Fruit fly (Drosophila melanogaster) whole organism, embryonic: Measurements from ENCODE around the gene Rbfox1.
A peak's percentile ranks its signal among the peaks of the same experiment; 100 is the strongest.

ENCODE experiments used
- B-H1 ChIP-seq: fragments of 200-800 bp; sonication (Bioruptor generic); IDR thresholded peaks from 3 replicates; pipeline ENCODE4 v1.3.6; 2022; ENCODE audit warnings: missing biosample characterization, missing genetic modification characterization
- BEAF-32 ChIP-seq: fragments of 200-800 bp; sonication (Bioruptor generic); optimal IDR thresholded peaks from 3 replicates; lab custom pipeline; 2017; ENCODE audit warnings: missing biosample characterization, missing genetic modification characterization, mild to moderate bottlenecking, moderate library complexity, missing genetic modification reagents
- CG10267 ChIP-seq: fragments of 200-800 bp; sonication (Bioruptor generic); optimal IDR thresholded peaks from 2 replicates; lab custom pipeline; 2018; ENCODE audit warnings: missing biosample characterization, mild to moderate bottlenecking, missing genetic modification characterization, moderate library complexity
- CG10959 ChIP-seq: fragments of 200-800 bp; sonication (Bioruptor generic); IDR thresholded peaks from 2 replicates; pipeline ENCODE4 v1.3.6; 2022; ENCODE audit warnings: missing biosample characterization, missing genetic modification characterization
- CG12155 ChIP-seq: fragments of 200-800 bp; sonication (Bioruptor generic); optimal IDR thresholded peaks from 3 replicates; lab custom pipeline; 2016; ENCODE audit warnings: missing biosample characterization, missing genetic modification characterization
- CG1233 ChIP-seq: fragments of 200-800 bp; sonication (Bioruptor generic); optimal IDR thresholded peaks from 4 replicates; lab custom pipeline; 2018; ENCODE audit warnings: missing biosample characterization, mild to moderate bottlenecking, missing genetic modification characterization
- CG13296 ChIP-seq: fragments of 200-800 bp; sonication (Bioruptor generic); optimal IDR thresholded peaks from 3 replicates; lab custom pipeline; 2018; ENCODE audit warnings: missing biosample characterization, mild to moderate bottlenecking, missing genetic modification characterization
- CG13894 ChIP-seq: fragments of 200-800 bp; sonication (Bioruptor generic); optimal IDR thresholded peaks from 3 replicates; lab custom pipeline; 2018; ENCODE audit warnings: missing biosample characterization, mild to moderate bottlenecking, missing genetic modification characterization, moderate library complexity
- CG17186 ChIP-seq: fragments of 200-800 bp; sonication (Bioruptor generic); optimal IDR thresholded peaks from 3 replicates; lab custom pipeline; 2017; ENCODE audit warnings: missing biosample characterization, missing genetic modification reagents, missing genetic modification characterization
- CG18011 ChIP-seq: fragments of 200-800 bp; sonication (Bioruptor generic); optimal IDR thresholded peaks from 2 replicates; lab custom pipeline; 2017; ENCODE audit warnings: missing biosample characterization, missing genetic modification characterization, mild to moderate bottlenecking, moderate library complexity, missing genotype
- CG2116 ChIP-seq: fragments of 200-800 bp; sonication (Bioruptor generic); optimal IDR thresholded peaks from 3 replicates; lab custom pipeline; 2018; ENCODE audit warnings: missing biosample characterization, mild to moderate bottlenecking, missing genetic modification characterization
- CG2875 ChIP-seq: fragments of 200-800 bp; sonication (Bioruptor generic); optimal IDR thresholded peaks from 2 replicates; lab custom pipeline; 2017; ENCODE audit warnings: missing biosample characterization, mild to moderate bottlenecking, missing genetic modification characterization, missing genetic modification reagents
- CG3163 ChIP-seq: fragments of 200-800 bp; sonication (Bioruptor generic); optimal IDR thresholded peaks from 3 replicates; lab custom pipeline; 2016; ENCODE audit warnings: missing biosample characterization, missing genetic modification characterization
- CG32532 ChIP-seq: fragments of 200-800 bp; sonication (Bioruptor generic); IDR thresholded peaks from 2 replicates; pipeline ENCODE4 v1.3.6; 2022; ENCODE audit warnings: missing biosample characterization, missing genetic modification characterization
- CG33557 ChIP-seq: fragments of 200-800 bp; sonication (Bioruptor generic); optimal IDR thresholded peaks from 2 replicates; lab custom pipeline; 2019; ENCODE audit warnings: missing biosample characterization, mild to moderate bottlenecking, missing genetic modification characterization, moderate library complexity
- CG3838 ChIP-seq: fragments of 200-800 bp; sonication (Bioruptor generic); optimal IDR thresholded peaks from 3 replicates; lab custom pipeline; 2016; ENCODE audit warnings: missing biosample characterization, missing genetic modification characterization
- CG3995 ChIP-seq: fragments of 200-800 bp; sonication (Bioruptor generic); optimal IDR thresholded peaks from 3 replicates; lab custom pipeline; 2016; ENCODE audit warnings: missing biosample characterization, missing genetic modification characterization
- CG7745 ChIP-seq: fragments of 200-800 bp; sonication (Bioruptor generic); optimal IDR thresholded peaks from 2 replicates; lab custom pipeline; 2018; ENCODE audit warnings: missing biosample characterization, mild to moderate bottlenecking, missing genetic modification characterization, moderate library complexity
- CTCF ChIP-seq: fragments of 200-800 bp; sonication (Bioruptor generic); optimal IDR thresholded peaks from 2 replicates; lab custom pipeline; 2017; ENCODE audit warnings: missing biosample characterization, mild to moderate bottlenecking, missing genetic modification characterization, moderate library complexity
- Chrac-16 ChIP-seq: fragments of 200-800 bp; sonication (Bioruptor generic); optimal IDR thresholded peaks from 3 replicates; lab custom pipeline; 2016; ENCODE audit warnings: missing biosample characterization, missing genetic modification characterization
- D ChIP-seq, 2 experiments: fragments of 200-800 bp in 1 of 2; fragments of >200 bp in 1 of 2; sonication (Bioruptor generic) in 1 of 2; optimal IDR thresholded peaks; 2 replicates in 1 of 2; 3 replicates in 1 of 2; lab custom pipeline; 2017; ENCODE audit warnings: mild to moderate bottlenecking in 1 of 2, missing biosample characterization in 1 of 2, missing genetic modification characterization in 1 of 2, missing genetic modification reagents in 1 of 2
- Dfd ChIP-seq, 2 experiments: fragments of >200 bp; optimal IDR thresholded peaks; 2 replicates each; lab custom pipeline; 2017; ENCODE audit warnings: missing biosample characterization in 2 of 2, missing genetic modification characterization in 2 of 2
- Dp ChIP-seq: fragments of 200-800 bp; sonication (Bioruptor generic); optimal IDR thresholded peaks from 2 replicates; lab custom pipeline; 2018; ENCODE audit warnings: missing biosample characterization, mild to moderate bottlenecking, missing genetic modification characterization, moderate library complexity
- E2f2 ChIP-seq: fragments of 200-800 bp; sonication (Bioruptor generic); IDR thresholded peaks from 2 replicates; pipeline ENCODE4 v1.3.6; 2022; ENCODE audit warnings: missing biosample characterization, missing genetic modification characterization
- Ets65A ChIP-seq: fragments of 200-800 bp; sonication (Bioruptor generic); peaks from one replicate; lab custom pipeline; 2016; ENCODE audit warnings: missing biosample characterization, missing genetic modification characterization
- HLH3B ChIP-seq: fragments of 200-800 bp; sonication (Bioruptor generic); IDR thresholded peaks from 2 replicates; pipeline ENCODE4 v1.3.6; 2022; ENCODE audit warnings: missing biosample characterization, missing genetic modification characterization
- Hr51 ChIP-seq, 2 experiments: fragments of 200-800 bp; sonication (Bioruptor generic); optimal IDR thresholded peaks; 2 replicates in 1 of 2; 3 replicates in 1 of 2; lab custom pipeline; 2016 to 2018; ENCODE audit warnings: missing biosample characterization in 2 of 2, missing genetic modification characterization in 2 of 2, mild to moderate bottlenecking in 1 of 2, moderate library complexity in 1 of 2
- Opbp ChIP-seq: fragments of 200-800 bp; sonication (Bioruptor generic); IDR thresholded peaks from 3 replicates; pipeline ENCODE4 v1.3.6; 2022; ENCODE audit warnings: missing biosample characterization, missing genetic modification characterization; ENCODE audit not compliant: partially characterized antibody
- amos ChIP-seq: fragments of 200-800 bp; sonication (Bioruptor generic); IDR thresholded peaks from 2 replicates; pipeline ENCODE4 v1.3.6; 2022; ENCODE audit warnings: missing biosample characterization, missing genetic modification characterization; ENCODE audit not compliant: partially characterized antibody
- bcd ChIP-seq: fragments of 200-800 bp; sonication (Bioruptor generic); optimal IDR thresholded peaks from 2 replicates; lab custom pipeline; 2017; ENCODE audit warnings: missing biosample characterization, mild to moderate bottlenecking, missing genetic modification characterization
- cg ChIP-seq: fragments of 200-800 bp; sonication (Bioruptor generic); optimal IDR thresholded peaks from 3 replicates; lab custom pipeline; 2019; ENCODE audit warnings: missing biosample characterization, mild to moderate bottlenecking, missing genetic modification characterization, moderate library complexity
- ci ChIP-seq: fragments of 200-800 bp; sonication (Bioruptor generic); IDR thresholded peaks from 3 replicates; pipeline ENCODE4 v1.3.6; 2022; ENCODE audit warnings: missing biosample characterization, missing genetic modification characterization
- dan ChIP-seq: fragments of 200-800 bp; sonication (Bioruptor generic); IDR thresholded peaks from 2 replicates; pipeline ENCODE4 v1.3.6; 2022; ENCODE audit warnings: missing biosample characterization, missing genetic modification characterization
- dysf ChIP-seq: fragments of 200-800 bp; sonication (Bioruptor generic); IDR thresholded peaks from 3 replicates; pipeline ENCODE4 v1.3.6; 2022; ENCODE audit warnings: missing biosample characterization, missing genetic modification characterization
- eve ChIP-seq, 2 experiments: fragments of >200 bp; optimal IDR thresholded peaks; 2 replicates each; lab custom pipeline; 2017; ENCODE audit warnings: missing biosample characterization in 2 of 2, missing genetic modification characterization in 2 of 2
- fru ChIP-seq: fragments of >200 bp; optimal IDR thresholded peaks from 2 replicates; lab custom pipeline; 2017
- gfzf ChIP-seq: fragments of 200-800 bp; sonication (Bioruptor generic); optimal IDR thresholded peaks from 2 replicates; lab custom pipeline; 2016; ENCODE audit warnings: missing biosample characterization, mild to moderate bottlenecking, missing genetic modification characterization, moderate library complexity
- onecut ChIP-seq: fragments of 200-800 bp; sonication (Bioruptor generic); IDR thresholded peaks from 2 replicates; pipeline ENCODE4 v1.3.6; 2022; ENCODE audit warnings: missing biosample characterization, missing genetic modification characterization
- salm ChIP-seq: fragments of 200-800 bp; sonication (Bioruptor generic); optimal IDR thresholded peaks from 2 replicates; lab custom pipeline; 2018; ENCODE audit warnings: missing biosample characterization, mild to moderate bottlenecking, missing genetic modification characterization
- scrt ChIP-seq: fragments of 200-800 bp; sonication (Bioruptor generic); optimal IDR thresholded peaks from 2 replicates; lab custom pipeline; 2018; ENCODE audit warnings: missing biosample characterization, mild to moderate bottlenecking, missing genetic modification characterization, moderate library complexity
- stwl ChIP-seq: fragments of 200-800 bp; sonication (Bioruptor generic); optimal IDR thresholded peaks from 3 replicates; lab custom pipeline; 2018; ENCODE audit warnings: missing biosample characterization, mild to moderate bottlenecking, missing genetic modification characterization, moderate library complexity
- tna ChIP-seq: fragments of 200-800 bp; sonication (Bioruptor generic); IDR thresholded peaks from 2 replicates; pipeline ENCODE4 v1.3.6; 2022; ENCODE audit warnings: missing biosample characterization, missing genetic modification characterization; ENCODE audit not compliant: partially characterized antibody
- vfl ChIP-seq: fragments of 200-800 bp; sonication (Bioruptor generic); optimal IDR thresholded peaks from 2 replicates; lab custom pipeline; 2016; ENCODE audit warnings: missing biosample characterization, missing genetic modification characterization
- zfh2 ChIP-seq: fragments of 200-800 bp; sonication (Bioruptor generic); optimal IDR thresholded peaks from 2 replicates; lab custom pipeline; 2016; ENCODE audit warnings: missing biosample characterization, missing genetic modification characterization

The Rbfox1 gene

dm6 chr3L:10463051-10463866 is 18.0 kb upstream of the Rbfox1 start, which contains the start of the genes Gem3 and CG32061 (continued):
- no peak for TF ChIP-seq CG1233 (GFP tag; lab: Kevin White, UChicago)
- TF ChIP-seq Dp (GFP tag; lab: Kevin White, UChicago): peak; percentile 66
- peak; percentile 44 for TF ChIP-seq CTCF (GFP tag; lab: Kevin White, UChicago)
- TF ChIP-seq E2f2 (GFP tag; lab: Robert Waterston, UW): peak; percentile 89
- peak; percentile 19; the same call in 1 of the 3 replicates for TF ChIP-seq Opbp (GFP tag; lab: Robert Waterston, UW)
- peak; percentile 57 for TF ChIP-seq gfzf (GFP tag; lab: Kevin White, UChicago)
- no peak for TF ChIP-seq Chrac-16 (GFP tag; lab: Kevin White, UChicago)
- peak; percentile 32 for TF ChIP-seq stwl (tag; lab: Kevin White, UChicago)
- TF ChIP-seq tna (GFP tag; lab: Robert Waterston, UW): no peak
- TF ChIP-seq CG12155 (GFP tag; lab: Kevin White, UChicago): no peak
- TF ChIP-seq amos: 0 out of 2 replicates have a peak, but pooled peaks have one; percentile 31
- TF ChIP-seq BEAF-32: peak; percentile 27
- TF ChIP-seq B-H1 (GFP tag; lab: Robert Waterston, UW): no peak

- TF ChIP-seq CG3995 (GFP tag; lab: Kevin White, UChicago): no peak
These were observed 16.3 kb upstream of the Rbfox1 start, which contains the start of gene S-Lap3 for dm6 chr3L:10464887-10465286. TSS of gene S-Lap3 (plus strand) at chr3L:10465187.

- peak; percentile 65 for TF ChIP-seq Ets65A
- no peak for TF ChIP-seq CG3163 (GFP tag; lab: Kevin White, UChicago)
- no peak for TF ChIP-seq CG33557
- TF ChIP-seq, all 482 proteins: peak for 1
These were observed 3.0 kb upstream of the Rbfox1 start, which contains the start of gene CG46430 for dm6 chr3L:10478214-10478613. TSS of gene CG46430 (plus strand) at chr3L:10478514.

- TF ChIP-seq CG32532 (GFP tag; lab: Robert Waterston, UW): no peak; the same call in 1 of the 2 replicates
- TF ChIP-seq CG2875 (GFP tag; lab: Kevin White, UChicago): no peak
- no peak for TF ChIP-seq CG17186 (GFP tag; lab: Kevin White, UChicago)
- TF ChIP-seq fru: no peak
- TF ChIP-seq CG12155 (GFP tag; lab: Kevin White, UChicago): no peak
- TF ChIP-seq CG10267 (tag; lab: Kevin White, UChicago): no peak
- TF ChIP-seq salm: no peak
- TF ChIP-seq CG7745 (tag; lab: Kevin White, UChicago): no peak
- TF ChIP-seq HLH3B (GFP tag; lab: Robert Waterston, UW): no peak
- no peak for TF ChIP-seq zfh2 (GFP tag; lab: Kevin White, UChicago)
- TF ChIP-seq CG13296 (GFP tag; lab: Kevin White, UChicago): no peak
- TF ChIP-seq dysf (GFP tag; lab: Robert Waterston, UW): 0 out of 3 replicates have a peak, but pooled peaks have one; percentile 39
- no peak for TF ChIP-seq bcd (GFP tag; lab: Kevin White, UChicago)
- TF ChIP-seq onecut: no peak
- no peak for TF ChIP-seq ci
- TF ChIP-seq scrt (GFP tag; lab: Kevin White, UChicago): peak; percentile 16
- TF ChIP-seq cg (GFP tag; lab: Kevin White, UChicago): no peak
- no peak for TF ChIP-seq dan (GFP tag; lab: Robert Waterston, UW)
- no peak for TF ChIP-seq CG2116 (GFP tag; lab: Kevin White, UChicago)
- no peak for TF ChIP-seq CG13894 (tag; lab: Kevin White, UChicago)
- TF ChIP-seq CG18011: no peak
- TF ChIP-seq vfl (GFP tag; lab: Kevin White, UChicago): no peak
- no peak for TF ChIP-seq D (optimal IDR thresholded peaks at IDR 0.05; lab: Kevin White, UChicago)
- no peak for TF ChIP-seq D (GFP tag; optimal IDR thresholded peaks at IDR 0.05; lab: Kevin White, UChicago)
- TF ChIP-seq Dfd (GFP tag; optimal IDR thresholded peaks at IDR 0.05; lab: Kevin White, UChicago): no peak
- TF ChIP-seq E2f2 (GFP tag; lab: Robert Waterston, UW): no peak
- TF ChIP-seq eve (GFP tag; optimal IDR thresholded peaks at IDR 0.05; lab: Kevin White, UChicago): no peak
- no peak for TF ChIP-seq CG10959 (GFP tag; lab: Robert Waterston, UW)
- no peak for TF ChIP-seq Hr51 (GFP tag; optimal IDR thresholded peaks at IDR 0.05; lab: Kevin White, UChicago)
- TF ChIP-seq CG3838 (GFP tag; lab: Kevin White, UChicago): no peak
These were observed 1.3 kb downstream of the Rbfox1 start for dm6 chr3L:10482477-10482876.
